Worm (Caenorhabditis elegans) whole organism, early embryonic: Measurements from ENCODE around the gene mfsd-12.

Source experiments
- F13C5.2 ChIP-seq: sonication (generic microtip); optimal IDR thresholded peaks from 2 replicates; lab custom pipeline; 2017; ENCODE audit warnings: mild to moderate bottlenecking, missing genetic modification characterization, inconsistent platforms, missing compliant biosample characterization
- aly-1 ChIP-seq: sonication (generic microtip); optimal IDR thresholded peaks from 2 replicates; lab custom pipeline; 2016; ENCODE audit warnings: missing genetic modification characterization, missing compliant biosample characterization
- ama-1 ChIP-seq: fragments of 150-350 bp; optimal IDR thresholded peaks from 2 replicates; lab custom pipeline; 2014
- ceh-36 ChIP-seq: sonication (generic microtip); optimal IDR thresholded peaks from 2 replicates; lab custom pipeline; 2016; ENCODE audit warnings: missing genetic modification characterization, inconsistent platforms, missing compliant biosample characterization
- flt-1 ChIP-seq: fragments of 200-800 bp; sonication (Bioruptor generic); IDR thresholded peaks from 2 replicates; pipeline ENCODE4 v1.3.6; 2022; ENCODE audit warnings: missing genetic modification characterization, missing compliant biosample characterization
- hmbx-1 ChIP-seq: sonication (generic microtip); optimal IDR thresholded peaks from 2 replicates; lab custom pipeline; 2016; ENCODE audit warnings: mild to moderate bottlenecking, missing genetic modification characterization, missing compliant biosample characterization
- hmg-4 ChIP-seq: fragments of 200-800 bp; sonication (Bioruptor generic); optimal IDR thresholded peaks from 2 replicates; lab custom pipeline; 2018; ENCODE audit warnings: mild to moderate bottlenecking, missing genetic modification characterization, missing compliant biosample characterization
- hnd-1 ChIP-seq: sonication (generic microtip); optimal IDR thresholded peaks from 2 replicates; lab custom pipeline; 2016; ENCODE audit warnings: missing genetic modification characterization, missing compliant biosample characterization
- tra-4 ChIP-seq: sonication (generic microtip); optimal IDR thresholded peaks from 2 replicates; lab custom pipeline; 2017; ENCODE audit warnings: missing genetic modification characterization, missing compliant biosample characterization

DNA sequence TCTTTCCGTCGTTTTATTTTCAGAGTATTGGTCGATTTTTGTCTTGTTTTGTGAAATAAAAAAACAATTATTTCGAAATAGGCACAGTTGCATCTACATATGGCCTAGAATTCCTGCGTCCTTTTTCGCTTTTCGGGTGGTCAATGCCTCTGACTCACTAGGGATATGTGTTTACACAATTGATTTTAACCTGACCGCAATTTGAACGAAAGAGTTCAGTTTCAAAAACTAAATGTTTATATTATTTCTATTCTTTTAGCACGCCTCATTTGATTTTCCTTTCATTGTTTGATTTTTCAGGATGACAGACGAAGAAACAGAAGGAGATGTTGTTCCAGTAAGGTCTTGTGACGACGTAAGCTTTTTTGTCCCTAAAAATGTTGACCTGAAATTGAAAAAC is at the start of gene mfsd-12:
- TF ChIP-seq flt-1 (no peak), ama-1 (lab: Kevin White, UChicago) (no peak), tra-4 (tag; lab: Kevin White, UChicago) (no peak), aly-1 (tag; lab: Kevin White, UChicago) (no peak), hnd-1 (no peak), ceh-36 (tag; lab: Kevin White, UChicago) (no peak), F13C5.2 (tag; lab: Kevin White, UChicago) (no peak), hmg-4 (GFP tag; lab: Kevin White, UChicago) (no peak), hmbx-1 (tag; lab: Kevin White, UChicago) (no peak)
